Fruit fly (Drosophila melanogaster): ENCODE results near the gene CG9988.

DNA sequence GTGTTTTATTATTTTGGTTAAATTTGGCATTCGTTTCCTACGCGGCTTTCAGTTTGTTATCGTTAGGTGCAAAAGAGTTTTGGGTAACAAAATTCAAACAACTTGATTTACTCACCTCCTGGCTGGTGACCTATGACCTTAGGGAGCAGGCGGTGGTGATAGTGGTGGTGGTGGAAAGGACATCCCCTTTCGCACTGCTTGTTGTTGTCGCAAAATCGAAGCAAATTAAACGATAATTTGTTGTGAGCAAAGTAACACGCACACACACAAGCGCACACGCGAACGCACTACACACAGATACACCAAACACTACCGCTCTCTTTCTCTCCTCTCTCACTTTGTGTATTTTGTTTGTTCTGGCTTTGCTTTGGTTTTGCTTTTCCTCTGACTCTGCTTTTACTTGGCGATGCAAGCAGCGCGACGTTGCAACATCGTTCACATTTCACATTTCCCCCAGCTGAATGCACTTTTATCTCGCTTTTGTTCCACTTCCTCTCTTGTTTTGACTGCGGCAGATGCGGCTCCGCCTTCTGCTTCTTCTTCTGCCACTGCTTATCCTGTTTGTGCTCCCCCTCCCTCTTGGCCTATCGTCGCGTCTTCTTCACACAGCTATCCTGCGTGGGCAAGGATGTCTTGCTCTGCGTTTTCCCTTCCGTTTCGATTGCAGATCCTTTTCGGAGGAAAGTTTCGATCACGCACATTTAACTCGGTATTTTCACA, 1.8 kb upstream of the CG9988 start:
- TF ChIP-seq lola (GFP tag; optimal IDR thresholded peaks at IDR 0.05) (no peak), tai (GFP tag; optimal IDR thresholded peaks at IDR 0.05) (no peak)

Data from whole organism, wandering third instar larva.